Fruit fly (Drosophila melanogaster) whole organism, embryonic: ENCODE data around the gene CG32939.
A peak's percentile ranks its signal among the peaks of the same experiment; 100 is the strongest.

Source experiments
- Abd-B ChIP-seq: fragments of 200-800 bp; sonication (Bioruptor generic); optimal IDR thresholded peaks from 2 replicates; lab custom pipeline; 2018; ENCODE audit warnings: missing biosample characterization, mild to moderate bottlenecking, missing genetic modification characterization, moderate library complexity
- Asciz ChIP-seq: fragments of 200-800 bp; sonication (Bioruptor generic); optimal IDR thresholded peaks from 2 replicates; lab custom pipeline; 2017; ENCODE audit warnings: missing biosample characterization, mild to moderate bottlenecking, missing genetic modification characterization, missing genetic modification reagents
- Bdp1 ChIP-seq: fragments of 200-800 bp; sonication (Bioruptor generic); optimal IDR thresholded peaks from 3 replicates; lab custom pipeline; 2016; ENCODE audit warnings: missing biosample characterization, missing genetic modification characterization
- CG10147 ChIP-seq: fragments of 200-800 bp; sonication (Bioruptor generic); optimal IDR thresholded peaks from 2 replicates; lab custom pipeline; 2019; ENCODE audit warnings: missing biosample characterization, mild to moderate bottlenecking, missing genetic modification characterization, moderate library complexity
- CG10543 ChIP-seq: fragments of 200-800 bp; sonication (Bioruptor generic); optimal IDR thresholded peaks from 3 replicates; lab custom pipeline; 2017; ENCODE audit warnings: missing biosample characterization, mild to moderate bottlenecking, missing genetic modification characterization, moderate library complexity
- CG12071 ChIP-seq: fragments of 200-800 bp; sonication (Bioruptor generic); optimal IDR thresholded peaks from 3 replicates; lab custom pipeline; 2018; ENCODE audit warnings: missing biosample characterization, mild to moderate bottlenecking, missing genetic modification characterization
- CG12155 ChIP-seq: fragments of 200-800 bp; sonication (Bioruptor generic); optimal IDR thresholded peaks from 3 replicates; lab custom pipeline; 2016; ENCODE audit warnings: missing biosample characterization, missing genetic modification characterization
- CG12942 ChIP-seq: fragments of 200-800 bp; sonication (Bioruptor generic); optimal IDR thresholded peaks from 3 replicates; lab custom pipeline; 2016; ENCODE audit warnings: missing biosample characterization, missing genetic modification characterization
- CG13424 ChIP-seq: fragments of 200-800 bp; sonication (Bioruptor generic); optimal IDR thresholded peaks from 2 replicates; lab custom pipeline; 2019; ENCODE audit warnings: missing biosample characterization, mild to moderate bottlenecking, missing genetic modification characterization, moderate library complexity
- CG14860 ChIP-seq: fragments of 200-800 bp; sonication (Bioruptor generic); IDR thresholded peaks from 3 replicates; pipeline ENCODE4 v1.3.6; 2022; ENCODE audit warnings: missing biosample characterization, missing genetic modification characterization; ENCODE audit not compliant: partially characterized antibody
- CG15269 ChIP-seq: fragments of 200-800 bp; sonication (Bioruptor generic); optimal IDR thresholded peaks from 2 replicates; lab custom pipeline; 2018; ENCODE audit warnings: missing biosample characterization, mild to moderate bottlenecking, missing genetic modification characterization, moderate library complexity
- CG16779 ChIP-seq: fragments of 200-800 bp; sonication (Bioruptor generic); IDR thresholded peaks from 2 replicates; pipeline ENCODE4 v1.3.6; 2022; ENCODE audit warnings: missing biosample characterization, missing genetic modification characterization
- CG16813 ChIP-seq: fragments of 200-800 bp; sonication (Bioruptor generic); IDR thresholded peaks from 3 replicates; pipeline ENCODE4 v1.3.6; 2022; ENCODE audit warnings: missing biosample characterization, missing genetic modification characterization; ENCODE audit not compliant: partially characterized antibody
- CG17359 ChIP-seq: fragments of 200-800 bp; sonication (Bioruptor generic); optimal IDR thresholded peaks from 3 replicates; lab custom pipeline; 2018; ENCODE audit warnings: missing biosample characterization, mild to moderate bottlenecking, missing genetic modification characterization, moderate library complexity
- CG2678 ChIP-seq: fragments of 200-800 bp; sonication (Bioruptor generic); optimal IDR thresholded peaks from 3 replicates; lab custom pipeline; 2019; ENCODE audit warnings: missing biosample characterization, mild to moderate bottlenecking, missing genetic modification characterization, moderate library complexity
- CG42726 ChIP-seq: fragments of 200-800 bp; sonication (Bioruptor generic); IDR thresholded peaks from 2 replicates; pipeline ENCODE4 v1.3.6; 2022; ENCODE audit warnings: missing biosample characterization, missing genetic modification characterization; ENCODE audit not compliant: partially characterized antibody
- CG4404 ChIP-seq: fragments of 200-800 bp; sonication (Bioruptor generic); IDR thresholded peaks from 2 replicates; pipeline ENCODE4 v1.3.6; 2022; ENCODE audit warnings: missing biosample characterization, missing genetic modification characterization
- CG6683 ChIP-seq: fragments of 200-800 bp; sonication (Bioruptor generic); optimal IDR thresholded peaks from 2 replicates; lab custom pipeline; 2017; ENCODE audit warnings: missing biosample characterization, mild to moderate bottlenecking, missing genetic modification characterization, missing genetic modification reagents
- CG7839 ChIP-seq: fragments of 200-800 bp; sonication (Bioruptor generic); optimal IDR thresholded peaks from 3 replicates; lab custom pipeline; 2018; ENCODE audit warnings: missing biosample characterization, mild to moderate bottlenecking, missing genetic modification characterization, moderate library complexity
- CG8924 ChIP-seq: fragments of 200-800 bp; optimal IDR thresholded peaks from 3 replicates; lab custom pipeline; 2019; ENCODE audit warnings: missing biosample characterization, mild to moderate bottlenecking, missing genetic modification characterization, moderate library complexity
- CG9727 ChIP-seq: fragments of 200-800 bp; sonication (Bioruptor generic); optimal IDR thresholded peaks from 3 replicates; lab custom pipeline; 2017; ENCODE audit warnings: missing biosample characterization, mild to moderate bottlenecking, missing genetic modification characterization
- CoRest ChIP-seq: fragments of 200-800 bp; sonication (Bioruptor generic); optimal IDR thresholded peaks from 3 replicates; lab custom pipeline; 2018; ENCODE audit warnings: missing biosample characterization, mild to moderate bottlenecking, missing genetic modification characterization, moderate library complexity
- Ets65A ChIP-seq: fragments of 200-800 bp; sonication (Bioruptor generic); peaks from one replicate; lab custom pipeline; 2016; ENCODE audit warnings: missing biosample characterization, missing genetic modification characterization
- Hr3 ChIP-seq: fragments of 200-800 bp; sonication (Bioruptor generic); optimal IDR thresholded peaks from 3 replicates; lab custom pipeline; 2016; ENCODE audit warnings: missing biosample characterization, missing genetic modification characterization
- Hr78 ChIP-seq, 2 experiments: fragments of 200-800 bp in 1 of 2; fragments of >200 bp in 1 of 2; sonication (Bioruptor generic) in 1 of 2; optimal IDR thresholded peaks; 2 replicates each; lab custom pipeline; 2017 to 2019; ENCODE audit warnings: missing biosample characterization in 2 of 2, missing genetic modification characterization in 2 of 2, mild to moderate bottlenecking in 1 of 2, moderate library complexity in 1 of 2
- Oli ChIP-seq: fragments of 200-800 bp; sonication (Bioruptor generic); optimal IDR thresholded peaks from 2 replicates; lab custom pipeline; 2018; ENCODE audit warnings: missing biosample characterization, mild to moderate bottlenecking, missing genetic modification characterization, moderate library complexity
- PHDP ChIP-seq: fragments of 200-800 bp; sonication (Bioruptor generic); optimal IDR thresholded peaks from 3 replicates; lab custom pipeline; 2018; ENCODE audit warnings: missing biosample characterization, mild to moderate bottlenecking, missing genetic modification characterization, moderate library complexity
- Side ChIP-seq: fragments of 200-800 bp; sonication (Bioruptor generic); optimal IDR thresholded peaks from 2 replicates; lab custom pipeline; 2016; ENCODE audit warnings: missing biosample characterization, missing genetic modification characterization
- Sox102F ChIP-seq: fragments of 200-800 bp; sonication (Bioruptor generic); optimal IDR thresholded peaks from 2 replicates; lab custom pipeline; 2018; ENCODE audit warnings: missing biosample characterization, mild to moderate bottlenecking, missing genetic modification characterization, moderate library complexity
- Ssrp ChIP-seq: fragments of 200-800 bp; sonication (Bioruptor generic); optimal IDR thresholded peaks from 2 replicates; lab custom pipeline; 2018; ENCODE audit warnings: missing biosample characterization, mild to moderate bottlenecking, missing genetic modification characterization, moderate library complexity
- Xbp1 ChIP-seq: fragments of 200-800 bp; sonication (Bioruptor generic); optimal IDR thresholded peaks from 3 replicates; lab custom pipeline; 2016; ENCODE audit warnings: missing biosample characterization, mild to moderate bottlenecking, missing genetic modification characterization
- ac ChIP-seq: fragments of 200-800 bp; sonication (Bioruptor generic); optimal IDR thresholded peaks from 3 replicates; lab custom pipeline; 2017; ENCODE audit warnings: missing biosample characterization, mild to moderate bottlenecking, missing genetic modification characterization
- al ChIP-seq: fragments of 200-800 bp; sonication (Bioruptor generic); IDR thresholded peaks from 2 replicates; pipeline ENCODE4 v1.3.6; 2022; ENCODE audit warnings: missing biosample characterization, missing genetic modification characterization
- cas ChIP-seq: fragments of 200-800 bp; sonication (Bioruptor generic); IDR thresholded peaks from 2 replicates; pipeline ENCODE4 v1.3.6; 2022; ENCODE audit warnings: missing biosample characterization, missing genetic modification characterization
- danr ChIP-seq: fragments of 200-800 bp; sonication (Bioruptor generic); IDR thresholded peaks from 2 replicates; pipeline ENCODE4 v1.3.6; 2022; ENCODE audit warnings: missing biosample characterization, missing genetic modification characterization
- dpn ChIP-seq, 2 experiments: fragments of 200-800 bp; sonication (Bioruptor generic); optimal IDR thresholded peaks; 3 replicates each; lab custom pipeline; 2016; ENCODE audit warnings: missing biosample characterization in 2 of 2, missing genetic modification characterization in 2 of 2
- eve ChIP-seq, 2 experiments: fragments of >200 bp; optimal IDR thresholded peaks; 2 replicates each; lab custom pipeline; 2017; ENCODE audit warnings: missing biosample characterization in 2 of 2, missing genetic modification characterization in 2 of 2
- gem ChIP-seq: fragments of 200-800 bp; sonication (Bioruptor generic); optimal IDR thresholded peaks from 2 replicates; lab custom pipeline; 2019; ENCODE audit warnings: missing biosample characterization, mild to moderate bottlenecking, missing genetic modification characterization, moderate library complexity
- grau ChIP-seq: fragments of 200-800 bp; optimal IDR thresholded peaks from 3 replicates; lab custom pipeline; 2019; ENCODE audit warnings: missing biosample characterization, mild to moderate bottlenecking, missing genetic modification characterization, moderate library complexity
- kni ChIP-seq: fragments of 200-800 bp; sonication (Bioruptor generic); optimal IDR thresholded peaks from 3 replicates; lab custom pipeline; 2017; ENCODE audit warnings: mild to moderate bottlenecking, missing biosample characterization, missing genetic modification reagents, missing genetic modification characterization
- lilli ChIP-seq: fragments of 200-800 bp; sonication (Bioruptor generic); optimal IDR thresholded peaks from 3 replicates; lab custom pipeline; 2016; ENCODE audit warnings: missing biosample characterization, missing genetic modification characterization
- lov ChIP-seq, 2 experiments: fragments of 200-800 bp in 1 of 2; fragments of >200 bp in 1 of 2; sonication (Bioruptor generic) in 1 of 2; IDR thresholded peaks in 1 of 2; optimal IDR thresholded peaks in 1 of 2; 2 replicates in 1 of 2; 3 replicates in 1 of 2; pipeline versions ENCODE4 v1.3.6 to Lab custom; 2017 to 2022; ENCODE audit warnings: missing biosample characterization in 1 of 2, missing genetic modification characterization in 1 of 2
- luna ChIP-seq: fragments of 200-800 bp; sonication (Bioruptor generic); optimal IDR thresholded peaks from 2 replicates; lab custom pipeline; 2016; ENCODE audit warnings: missing biosample characterization, missing genetic modification characterization
- mld ChIP-seq: fragments of 200-800 bp; sonication (Bioruptor generic); IDR thresholded peaks from 3 replicates; pipeline ENCODE4 v1.3.6; 2022; ENCODE audit warnings: missing biosample characterization, missing genetic modification characterization; ENCODE audit not compliant: partially characterized antibody
- pho ChIP-seq: fragments of 200-800 bp; sonication (Bioruptor generic); optimal IDR thresholded peaks from 2 replicates; lab custom pipeline; 2016; ENCODE audit warnings: missing biosample characterization, missing genetic modification characterization
- ranshi ChIP-seq: fragments of 200-800 bp; sonication (Bioruptor generic); IDR thresholded peaks from 2 replicates; pipeline ENCODE4 v1.3.6; 2022; ENCODE audit warnings: missing biosample characterization, missing genetic modification characterization
- slou ChIP-seq: fragments of 200-800 bp; sonication (Bioruptor generic); optimal IDR thresholded peaks from 3 replicates; lab custom pipeline; 2016; ENCODE audit warnings: missing biosample characterization, missing genetic modification characterization
- tgo ChIP-seq: fragments of 200-800 bp; sonication (Bioruptor generic); IDR thresholded peaks from 3 replicates; pipeline ENCODE4 v1.3.6; 2022; ENCODE audit warnings: missing biosample characterization, missing genetic modification characterization
- trem ChIP-seq: fragments of 200-800 bp; optimal IDR thresholded peaks from 3 replicates; lab custom pipeline; 2019; ENCODE audit warnings: missing biosample characterization, mild to moderate bottlenecking, missing genetic modification characterization, moderate library complexity
- unpg ChIP-seq: fragments of 200-800 bp; sonication (Bioruptor generic); optimal IDR thresholded peaks from 3 replicates; lab custom pipeline; 2018; ENCODE audit warnings: missing biosample characterization, mild to moderate bottlenecking, missing genetic modification characterization, moderate library complexity

The CG32939 gene

dm6 chr3R:9701897-9702296, 9.0 kb downstream of the CG32939 start (continued):
- TF ChIP-seq CG16813 (GFP tag; lab: Robert Waterston, UW): no peak
- TF ChIP-seq Side (GFP tag; lab: Kevin White, UChicago): no peak
- no peak for TF ChIP-seq Asciz (GFP tag; lab: Kevin White, UChicago)
- no peak for TF ChIP-seq CG6683 (GFP tag; lab: Kevin White, UChicago)
- peak; percentile 13 for TF ChIP-seq Xbp1 (GFP tag; lab: Kevin White, UChicago)
- TF ChIP-seq CG42726: no peak
- TF ChIP-seq luna (GFP tag; lab: Kevin White, UChicago): no peak
- TF ChIP-seq CG10147 (GFP tag; lab: Kevin White, UChicago): no peak
- TF ChIP-seq PHDP (tag; lab: Kevin White, UChicago): peak; percentile 2
- no peak for TF ChIP-seq trem
- TF ChIP-seq mld (GFP tag; lab: Robert Waterston, UW): no peak
- no peak for TF ChIP-seq CG4404
- peak; percentile 8 for TF ChIP-seq Oli (tag; lab: Kevin White, UChicago)
- TF ChIP-seq Ssrp: peak; percentile 24
- peak in 1 of 2 experiments; percentile 9 for TF ChIP-seq dpn (GFP tag; optimal IDR thresholded peaks at IDR 0.05; lab: Kevin White, UChicago)
- TF ChIP-seq CG10543: no peak
- no peak for TF ChIP-seq cas
- TF ChIP-seq Ets65A (GFP tag; lab: Kevin White, UChicago): peak; percentile 11
- no peak for TF ChIP-seq ac (GFP tag; lab: Kevin White, UChicago)
- TF ChIP-seq CG9727: no peak
- TF ChIP-seq grau (tag; lab: Kevin White, UChicago): peak; percentile 36
- TF ChIP-seq CG14860 (GFP tag; lab: Robert Waterston, UW): no peak
- TF ChIP-seq tgo (GFP tag; lab: Robert Waterston, UW): no peak
- TF ChIP-seq CG8924 (tag; lab: Kevin White, UChicago): no peak
- peak; percentile 62 for TF ChIP-seq Sox102F (GFP tag; lab: Kevin White, UChicago)
- TF ChIP-seq CG12155 (GFP tag; lab: Kevin White, UChicago): peak; percentile 4
- no peak for TF ChIP-seq slou (GFP tag; lab: Kevin White, UChicago)
- no peak for TF ChIP-seq al
- peak; percentile 50 for TF ChIP-seq CG13424
- no peak for TF ChIP-seq Bdp1
- no peak for TF ChIP-seq CG12071 (GFP tag; lab: Kevin White, UChicago)
- peak in 1 of 2 experiments; percentile 72 for TF ChIP-seq Hr78 (GFP tag; optimal IDR thresholded peaks at IDR 0.05; lab: Kevin White, UChicago)
- TF ChIP-seq CG15269 (tag; lab: Kevin White, UChicago): peak; percentile 62
- peak; percentile 27 for TF ChIP-seq CG7839 (tag; lab: Kevin White, UChicago)
- no peak for TF ChIP-seq pho (GFP tag; lab: Kevin White, UChicago)
- TF ChIP-seq eve (GFP tag; optimal IDR thresholded peaks at IDR 0.05; lab: Kevin White, UChicago): no peak
- peak; percentile 7 for TF ChIP-seq CG2678 (tag; lab: Kevin White, UChicago)
- no peak for TF ChIP-seq ranshi (GFP tag; lab: Robert Waterston, UW)
- no peak for TF ChIP-seq danr
- TF ChIP-seq CG12942 (GFP tag; lab: Kevin White, UChicago): no peak
- no peak for TF ChIP-seq kni (GFP tag; lab: Kevin White, UChicago)
- peak; percentile 58 for TF ChIP-seq gem (tag; lab: Kevin White, UChicago)
- TF ChIP-seq CoRest (tag; lab: Kevin White, UChicago): peak; percentile 23
- no peak for TF ChIP-seq CG16779
- TF ChIP-seq CG17359 (tag; lab: Kevin White, UChicago): peak; percentile 30
- TF ChIP-seq lilli (GFP tag; lab: Kevin White, UChicago): peak; percentile 2
- peak; percentile 13 for TF ChIP-seq unpg
- no peak for TF ChIP-seq lov (optimal IDR thresholded peaks at IDR 0.05; lab: Kevin White, UChicago)
- no peak for TF ChIP-seq lov (GFP tag; IDR thresholded peaks at IDR 0.05; lab: Robert Waterston, UW)
- no peak for TF ChIP-seq Hr3
- TF ChIP-seq Abd-B (GFP tag; lab: Kevin White, UChicago): peak; percentile 36
